Fruit fly (Drosophila melanogaster) whole organism, adult: ENCODE data around the gene CG6236.
A peak's percentile ranks its signal among the peaks of the same experiment; 100 is the strongest.

Source experiments
- CG11617 ChIP-seq: fragments of 200-800 bp; sonication (Bioruptor generic); optimal IDR thresholded peaks from 2 replicates; lab custom pipeline; 2017; ENCODE audit warnings: mild to moderate bottlenecking, missing biosample characterization, missing genetic modification reagents, missing genetic modification characterization
- CG12768 ChIP-seq: fragments of 200-800 bp; sonication (Bioruptor generic); optimal IDR thresholded peaks from 2 replicates; lab custom pipeline; 2017; ENCODE audit warnings: missing biosample characterization, missing genetic modification characterization, mild to moderate bottlenecking, moderate library complexity, missing genetic modification reagents
- CG14711 ChIP-seq: fragments of 200-800 bp; sonication (Bioruptor generic); optimal IDR thresholded peaks from 2 replicates; lab custom pipeline; 2018; ENCODE audit warnings: missing biosample characterization, mild to moderate bottlenecking, missing genetic modification characterization, moderate library complexity
- CG1620 ChIP-seq: fragments of 200-800 bp; sonication (Bioruptor generic); optimal IDR thresholded peaks from 2 replicates; lab custom pipeline; 2016; ENCODE audit warnings: missing biosample characterization, missing genetic modification characterization
- CG33017 ChIP-seq: fragments of 200-800 bp; sonication (Bioruptor generic); optimal IDR thresholded peaks from 2 replicates; lab custom pipeline; 2018; ENCODE audit warnings: missing biosample characterization, mild to moderate bottlenecking, missing genetic modification characterization, moderate library complexity
- CG5204 ChIP-seq: fragments of 200-800 bp; sonication (Bioruptor generic); optimal IDR thresholded peaks from 2 replicates; lab custom pipeline; 2016; ENCODE audit warnings: missing biosample characterization, missing genetic modification characterization
- CG7045 ChIP-seq: fragments of 200-800 bp; sonication (Bioruptor generic); optimal IDR thresholded peaks from 2 replicates; lab custom pipeline; 2017; ENCODE audit warnings: missing biosample characterization, mild to moderate bottlenecking, missing genetic modification characterization
- CG7101 ChIP-seq: fragments of 200-800 bp; sonication (Bioruptor generic); optimal IDR thresholded peaks from 2 replicates; lab custom pipeline; 2018; ENCODE audit warnings: missing biosample characterization, mild to moderate bottlenecking, missing genetic modification characterization, moderate library complexity
- Clk ChIP-seq: fragments of 200-800 bp; sonication (Bioruptor generic); optimal IDR thresholded peaks from 2 replicates; lab custom pipeline; 2017; ENCODE audit warnings: missing biosample characterization, missing genetic modification characterization
- Crg-1 ChIP-seq: fragments of 200-800 bp; sonication (Bioruptor generic); optimal IDR thresholded peaks from 2 replicates; lab custom pipeline; 2016; ENCODE audit warnings: missing biosample characterization, missing genetic modification characterization
- Hr96 ChIP-seq: fragments of 200-800 bp; sonication (Bioruptor generic); optimal IDR thresholded peaks from 2 replicates; lab custom pipeline; 2016; ENCODE audit warnings: missing biosample characterization, missing genetic modification characterization
- Mnt ChIP-seq: fragments of 200-800 bp; sonication (Bioruptor generic); optimal IDR thresholded peaks from 2 replicates; lab custom pipeline; 2016; ENCODE audit warnings: missing biosample characterization, mild to moderate bottlenecking, missing genetic modification characterization
- bab1 ChIP-seq: fragments of 200-800 bp; sonication (Bioruptor generic); optimal IDR thresholded peaks from 3 replicates; lab custom pipeline; 2019; ENCODE audit warnings: missing biosample characterization, mild to moderate bottlenecking, missing genetic modification characterization, moderate library complexity
- cic ChIP-seq: fragments of 200-800 bp; sonication (Bioruptor generic); optimal IDR thresholded peaks from 2 replicates; lab custom pipeline; 2017; ENCODE audit warnings: missing biosample characterization, mild to moderate bottlenecking, missing genetic modification characterization, moderate library complexity
- cnc ChIP-seq, 2 experiments: fragments of >200 bp; optimal IDR thresholded peaks; 2 replicates each; lab custom pipeline; 2017
- kay ChIP-seq: fragments of 200-800 bp; sonication (Bioruptor generic); peaks from one replicate; lab custom pipeline; 2016; ENCODE audit warnings: missing biosample characterization, missing genetic modification characterization, borderline replicate concordance
- ovo ChIP-seq: fragments of 200-800 bp; sonication (Bioruptor generic); optimal IDR thresholded peaks from 2 replicates; lab custom pipeline; 2016; ENCODE audit warnings: missing biosample characterization, missing genetic modification characterization
- pad ChIP-seq: fragments of 200-800 bp; sonication (Bioruptor generic); optimal IDR thresholded peaks from 3 replicates; lab custom pipeline; 2017; ENCODE audit warnings: missing biosample characterization, missing genetic modification characterization, mild to moderate bottlenecking, moderate library complexity, missing genetic modification reagents
- tj ChIP-seq: fragments of 200-800 bp; sonication (Bioruptor generic); optimal IDR thresholded peaks from 3 replicates; lab custom pipeline; 2017; ENCODE audit warnings: missing biosample characterization, mild to moderate bottlenecking, missing genetic modification characterization, moderate library complexity
- toe ChIP-seq: fragments of 200-800 bp; sonication (Bioruptor generic); optimal IDR thresholded peaks from 2 replicates; lab custom pipeline; 2016; ENCODE audit warnings: missing biosample characterization, missing genetic modification characterization

Gene CG6236

DNA sequence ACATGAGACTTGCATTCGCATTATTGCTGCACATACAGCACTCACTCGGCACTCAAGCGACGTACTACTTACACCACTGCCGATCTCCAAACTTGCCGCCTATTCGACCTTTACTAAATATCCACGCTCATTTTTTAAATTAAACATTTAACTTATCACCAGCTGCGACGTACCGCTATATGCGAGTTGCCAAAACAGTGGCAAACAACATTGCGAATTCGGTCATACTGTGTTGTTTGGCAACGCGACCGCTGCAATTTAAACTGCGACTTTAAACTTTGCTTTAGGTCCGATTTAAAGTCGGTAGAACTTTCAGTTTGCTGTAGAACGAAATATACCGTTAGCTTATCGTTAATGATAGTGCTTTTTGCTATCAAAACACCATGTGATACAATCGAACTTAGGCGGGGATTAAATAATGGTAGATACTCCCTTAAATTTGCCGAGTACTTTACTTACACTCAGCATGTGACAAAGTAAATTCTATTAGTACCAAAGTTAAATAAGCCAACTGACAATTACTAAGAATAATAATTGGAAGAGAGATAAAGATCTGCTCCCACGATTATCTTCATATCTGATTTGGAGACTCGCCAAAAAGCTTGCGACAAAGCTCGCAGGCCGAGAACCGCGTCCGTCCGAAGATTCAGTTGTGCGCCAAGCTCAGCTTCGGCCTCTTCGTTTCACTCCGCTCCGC is at the start of gene CG6236, which contains the start of gene ea:
CG6236 (minus strand) TSS at position 187 of the 697 bp plus-strand sequence.
ea (plus strand) TSS at position 647 of the 697 bp plus-strand sequence.
- TF ChIP-seq toe (GFP tag; lab: Kevin White, UChicago) (no peak), Mnt (no peak), CG5204 (GFP tag; lab: Kevin White, UChicago) (no peak), bab1 (GFP tag; lab: Kevin White, UChicago) (no peak), Clk (GFP tag; lab: Kevin White, UChicago) (no peak), CG33017 (tag; lab: Kevin White, UChicago) (no peak), ovo (GFP tag; lab: Kevin White, UChicago) (peak; percentile 43), CG12768 (GFP tag; lab: Kevin White, UChicago) (no peak)

DNA sequence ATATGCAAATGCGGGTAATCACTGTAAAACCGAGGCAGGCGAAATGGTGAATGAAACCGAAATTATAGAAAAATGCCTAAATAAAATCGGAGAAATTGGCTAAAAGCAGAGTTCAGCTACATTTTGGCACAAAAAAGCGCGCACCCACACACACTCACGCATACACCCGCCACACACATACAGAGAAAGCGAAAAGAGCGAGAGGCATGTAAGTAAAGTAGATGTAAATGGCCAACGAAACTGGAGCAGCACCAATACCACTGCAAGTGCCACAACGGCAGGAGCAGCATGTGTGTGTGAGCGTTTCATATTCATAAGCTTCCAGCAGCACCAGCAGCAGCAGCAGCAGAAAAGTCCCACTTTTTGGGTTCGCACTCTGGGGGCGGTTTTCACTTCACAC is 47.4 kb upstream of the CG6236 start:
- TF ChIP-seq Clk (GFP tag; lab: Kevin White, UChicago) (no peak), CG5204 (GFP tag; lab: Kevin White, UChicago) (no peak), bab1 (GFP tag; lab: Kevin White, UChicago) (no peak), CG7045 (GFP tag; lab: Kevin White, UChicago) (no peak), pad (no peak), Crg-1 (GFP tag; lab: Kevin White, UChicago) (no peak), CG12768 (GFP tag; lab: Kevin White, UChicago) (no peak), Hr96 (no peak), CG1620 (GFP tag; lab: Kevin White, UChicago) (no peak)

DNA sequence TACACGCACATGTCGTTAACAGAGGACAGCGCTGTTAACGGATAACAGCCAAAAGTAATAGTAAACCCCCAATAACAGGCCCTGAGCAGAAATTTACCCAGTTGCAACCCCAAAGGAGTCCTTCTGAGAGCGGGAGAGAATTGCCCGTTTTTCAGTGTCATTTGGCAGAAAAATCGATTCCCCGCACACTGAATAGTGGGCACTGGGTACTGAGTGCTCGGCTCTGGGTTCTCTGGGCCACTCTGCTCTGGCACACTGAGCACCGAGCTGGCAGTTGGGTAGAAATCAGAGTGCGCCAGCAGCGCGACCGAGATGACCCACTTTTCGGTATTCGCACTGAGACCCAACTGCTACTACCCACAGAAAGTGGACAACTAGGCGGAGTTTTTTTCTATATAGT is 46.3 kb upstream of the CG6236 start, which contains the start of gene Rbp:
Rbp (plus strand) TSS at position 239 of the 400 bp plus-strand sequence.
- no peak for TF ChIP-seq Mnt
- TF ChIP-seq Crg-1 (GFP tag; lab: Kevin White, UChicago), result no peak
- TF ChIP-seq CG7101 (tag; lab: Kevin White, UChicago), result no peak
- TF ChIP-seq kay (GFP tag; lab: Kevin White, UChicago), result no peak
- TF ChIP-seq CG11617 (GFP tag; lab: Kevin White, UChicago), result no peak
- TF ChIP-seq CG33017 (tag; lab: Kevin White, UChicago), result no peak
- TF ChIP-seq Hr96, result no peak
- no peak for TF ChIP-seq CG14711 (tag; lab: Kevin White, UChicago)
- TF ChIP-seq CG5204 (GFP tag; lab: Kevin White, UChicago), result no peak
- TF ChIP-seq Clk (GFP tag; lab: Kevin White, UChicago), result no peak
- no peak for TF ChIP-seq CG1620 (GFP tag; lab: Kevin White, UChicago)
- TF ChIP-seq CG7045 (GFP tag; lab: Kevin White, UChicago), result no peak
- TF ChIP-seq CG12768 (GFP tag; lab: Kevin White, UChicago), result no peak
- TF ChIP-seq tj (GFP tag; lab: Kevin White, UChicago), result no peak
- TF ChIP-seq cnc (optimal IDR thresholded peaks at IDR 0.05; lab: Kevin White, UChicago), result no peak
- TF ChIP-seq bab1 (GFP tag; lab: Kevin White, UChicago), result no peak

DNA sequence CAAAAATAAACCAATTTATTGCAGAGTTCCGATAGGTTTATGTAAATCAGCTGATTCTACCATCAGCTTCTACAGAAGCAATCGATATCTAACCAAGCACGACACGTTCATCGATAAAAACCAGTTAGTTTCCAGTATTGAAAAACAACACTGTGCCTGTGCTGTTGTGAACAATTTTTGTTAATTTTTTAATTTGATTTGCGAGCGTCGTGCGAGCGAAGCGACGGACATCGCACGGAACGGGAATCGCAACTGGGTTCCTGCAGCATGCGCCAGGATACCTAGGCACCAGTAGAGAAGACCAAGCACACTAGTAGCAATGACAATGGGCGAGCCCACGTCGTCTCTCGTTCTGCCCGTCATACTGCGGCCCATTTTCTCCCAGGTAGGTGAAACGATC is 43.8 kb upstream of the CG6236 start, which contains the start of the genes Ccm3 and CG6136:
Ccm3 (plus strand) TSS at position 125 of the 400 bp plus-strand sequence.
CG6136 (minus strand) TSS at position 380 of the 400 bp plus-strand sequence.
- TF ChIP-seq Clk (GFP tag; lab: Kevin White, UChicago) (peak; percentile 37), pad (peak; percentile 70), toe (GFP tag; lab: Kevin White, UChicago) (peak; percentile 32), CG1620 (GFP tag; lab: Kevin White, UChicago) (peak; percentile 38), bab1 (GFP tag; lab: Kevin White, UChicago) (peak; percentile 66), ovo (GFP tag; lab: Kevin White, UChicago) (peak; percentile 49), Crg-1 (GFP tag; lab: Kevin White, UChicago) (peak; percentile 85), kay (GFP tag; lab: Kevin White, UChicago) (no peak), CG5204 (GFP tag; lab: Kevin White, UChicago) (no peak), Hr96 (peak; percentile 72), CG7045 (GFP tag; lab: Kevin White, UChicago) (peak; percentile 42), CG11617 (GFP tag; lab: Kevin White, UChicago) (peak; percentile 31), CG7101 (tag; lab: Kevin White, UChicago) (peak; percentile 78), cic (GFP tag; lab: Kevin White, UChicago) (peak; percentile 45), CG14711 (tag; lab: Kevin White, UChicago) (peak; percentile 38), CG12768 (GFP tag; lab: Kevin White, UChicago) (peak; percentile 69), cnc (optimal IDR thresholded peaks at IDR 0.05; lab: Kevin White, UChicago) (no peak), Mnt (peak; percentile 73), tj (GFP tag; lab: Kevin White, UChicago) (no peak), CG33017 (tag; lab: Kevin White, UChicago) (peak; percentile 53)

DNA sequence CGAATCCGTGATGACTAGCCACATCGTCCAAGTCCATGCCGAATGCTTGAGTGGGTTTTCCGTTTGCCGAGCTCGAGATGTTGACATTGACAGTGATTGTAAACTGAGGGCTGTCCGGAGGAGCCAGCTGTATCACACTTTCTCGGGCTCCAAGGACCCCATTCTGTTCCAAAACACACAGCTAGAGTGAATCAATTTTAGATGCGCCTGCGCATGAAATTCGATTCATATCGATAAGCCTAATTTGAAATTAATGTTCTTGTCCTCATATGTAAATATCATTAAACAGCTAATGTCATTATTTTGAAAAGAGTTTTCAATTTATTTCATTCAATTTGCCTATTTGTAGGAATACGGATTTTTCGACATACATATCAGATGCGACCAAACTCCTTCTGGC is 41.7 kb upstream of the CG6236 start, which contains the start of gene CG14868:
CG14868 (minus strand) TSS at position 204 of the 400 bp plus-strand sequence.
- no peak for TF ChIP-seq cnc (optimal IDR thresholded peaks at IDR 0.05; lab: Kevin White, UChicago)
- no peak for TF ChIP-seq CG14711 (tag; lab: Kevin White, UChicago)
- no peak for TF ChIP-seq CG7045 (GFP tag; lab: Kevin White, UChicago)
- no peak for TF ChIP-seq CG12768 (GFP tag; lab: Kevin White, UChicago)
- no peak for TF ChIP-seq Clk (GFP tag; lab: Kevin White, UChicago)
- no peak for TF ChIP-seq CG5204 (GFP tag; lab: Kevin White, UChicago)
- no peak for TF ChIP-seq tj (GFP tag; lab: Kevin White, UChicago)
- no peak for TF ChIP-seq Mnt
- TF ChIP-seq pad, result no peak
- no peak for TF ChIP-seq toe (GFP tag; lab: Kevin White, UChicago)
- TF ChIP-seq kay (GFP tag; lab: Kevin White, UChicago), result no peak
- TF ChIP-seq bab1 (GFP tag; lab: Kevin White, UChicago), result no peak
- TF ChIP-seq cic (GFP tag; lab: Kevin White, UChicago), result no peak
- no peak for TF ChIP-seq CG11617 (GFP tag; lab: Kevin White, UChicago)
- TF ChIP-seq ovo (GFP tag; lab: Kevin White, UChicago), result no peak
- TF ChIP-seq Hr96, result no peak
- TF ChIP-seq Crg-1 (GFP tag; lab: Kevin White, UChicago), result no peak
- TF ChIP-seq CG33017 (tag; lab: Kevin White, UChicago), result no peak
- TF ChIP-seq CG7101 (tag; lab: Kevin White, UChicago), result no peak
